Fruit fly (Drosophila melanogaster): ENCODE data around the gene CG42835.
"Not testable (repeated sequence)": the region's sequence is repeated elsewhere in the genome, so short reads cannot be mapped to it uniquely, and the experiment has no call there.

CG42835 gene

dm6 chr3R:17434330-17434729, 13.9 kb downstream of the CG42835 start, which contains the start of gene CG44090:
Gene CG44090 (minus strand): TSS chr3R:17434430.
- TF ChIP-seq noc (tag; optimal IDR thresholded peaks at IDR 0.05), result no peak

DNA sequence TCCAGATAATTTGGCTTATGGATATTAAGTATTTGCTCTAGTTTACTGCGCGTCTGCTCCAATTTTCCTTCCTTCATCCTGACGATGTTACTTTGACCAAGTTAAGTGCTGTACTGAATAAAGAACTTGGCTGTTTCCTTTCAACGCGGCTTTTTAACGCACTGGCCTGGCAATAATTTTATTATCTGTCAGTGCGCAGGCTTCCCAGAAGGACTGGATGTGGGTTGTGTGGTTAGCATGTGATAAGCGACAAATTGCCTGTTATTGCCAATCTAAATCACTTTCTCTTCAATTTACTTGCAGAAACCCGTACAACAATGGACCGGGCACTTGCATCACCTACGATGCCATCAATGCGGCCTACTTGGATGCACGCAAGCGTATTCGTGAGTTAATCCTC, 20.2 kb downstream of the CG42835 start, which contains the start of gene CG14331:
Gene CG14331, minus strand, starts transcription at position 101 of the 400 bp plus-strand sequence.
- TF ChIP-seq noc (tag; optimal IDR thresholded peaks at IDR 0.05), result no peak

dm6 chr3R:17447615-17448014, 27.2 kb downstream of the CG42835 start:
- TF ChIP-seq noc (tag; optimal IDR thresholded peaks at IDR 0.05), result no peak

DNA sequence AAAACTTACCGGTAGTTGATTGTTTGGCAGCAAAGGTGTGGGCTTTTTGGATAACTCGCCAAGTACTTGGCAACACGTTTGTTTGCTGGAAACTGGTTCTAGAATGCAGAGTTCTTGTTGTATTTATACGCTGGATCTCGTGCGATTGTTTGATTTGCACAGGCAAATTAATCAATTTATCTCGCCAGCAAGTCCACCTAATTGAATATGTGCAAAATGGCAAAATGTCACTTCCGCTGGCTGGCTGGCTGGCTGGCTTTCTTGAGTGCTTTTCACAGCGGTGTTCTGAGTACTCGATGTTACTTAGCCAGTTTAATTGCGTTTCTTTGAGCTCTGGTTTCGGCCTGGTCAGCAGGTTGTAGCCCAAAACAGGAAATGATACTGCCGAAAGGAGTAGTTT, 28.3 kb downstream of the CG42835 start, which contains the start of gene Eh:
Gene Eh, minus strand, starts transcription at position 101 of the 400 bp plus-strand sequence.
- no peak for TF ChIP-seq noc (tag; optimal IDR thresholded peaks at IDR 0.05)

DNA sequence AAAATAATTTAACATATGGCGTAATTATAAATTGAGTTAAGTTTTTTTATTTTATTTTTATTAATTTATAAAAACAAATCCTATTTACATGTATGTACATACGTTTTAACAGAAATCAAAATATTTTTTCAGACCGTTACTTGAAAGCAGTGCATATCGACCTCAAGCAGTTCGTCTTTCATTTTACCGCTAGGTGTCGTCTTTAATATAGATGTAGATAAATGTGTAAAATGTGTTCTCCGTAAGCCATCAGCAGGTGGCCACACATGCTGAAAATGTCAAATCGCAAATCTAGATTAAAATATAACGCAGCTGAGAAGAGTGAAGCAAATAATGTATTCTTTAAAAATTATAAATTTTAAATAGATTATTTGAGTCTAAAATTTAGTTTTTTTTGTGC, 29.0 kb downstream of the CG42835 start:
- no peak for TF ChIP-seq noc (tag; optimal IDR thresholded peaks at IDR 0.05)

DNA sequence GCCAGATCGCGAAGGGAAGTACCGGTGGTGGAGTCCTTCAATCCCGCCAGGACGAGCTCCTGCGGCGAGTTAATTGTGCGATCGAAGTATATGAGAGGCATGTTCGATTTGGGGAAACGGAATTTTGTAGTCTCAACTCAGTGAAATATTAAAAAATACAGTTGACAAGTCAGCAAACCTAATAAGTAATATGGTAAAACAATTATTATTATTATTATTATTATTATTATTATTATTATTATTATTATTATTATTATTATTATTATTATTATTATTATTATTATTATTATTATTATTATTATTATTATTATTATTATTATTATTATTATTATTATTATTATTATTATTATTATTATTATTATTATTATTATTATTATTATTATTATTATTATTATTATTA, 36.2 kb downstream of the CG42835 start, which contains the start of gene CG14330:
Gene CG14330, minus strand, starts transcription at position 101 of the 400 bp plus-strand sequence.
- not testable (repeated sequence) for TF ChIP-seq noc (tag; optimal IDR thresholded peaks at IDR 0.05)

All from whole organism, larva.